Worm (Caenorhabditis elegans): ENCODE data around the gene asp-14.

DNA sequence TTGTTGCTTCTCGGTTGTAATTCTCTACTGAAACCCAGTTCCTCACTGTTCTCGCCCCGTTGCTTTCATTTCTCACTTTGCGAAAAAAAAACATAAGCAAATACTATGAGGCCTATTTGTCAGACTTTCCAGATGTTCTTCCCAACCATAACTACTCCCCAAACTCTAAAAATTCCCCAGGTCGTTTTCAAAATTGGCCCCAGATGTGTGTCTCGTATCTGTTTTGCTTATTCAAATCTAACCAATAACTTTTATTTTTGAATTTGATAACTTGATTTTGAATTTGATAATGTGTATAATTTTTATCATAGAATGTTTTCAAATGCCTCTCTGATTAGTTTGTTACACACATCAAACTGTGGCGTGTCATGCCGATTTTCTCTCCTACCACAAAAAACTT lies 38.7 kb downstream of the asp-14 start:
- TF ChIP-seq nhr-76 (tag; optimal IDR thresholded peaks at IDR 0.05) (no peak), zag-1 (tag; optimal IDR thresholded peaks at IDR 0.05) (no peak), mdl-1 (tag; optimal IDR thresholded peaks at IDR 0.05) (no peak)

Data from whole organism, L4 larva.